Fruit fly (Drosophila melanogaster) whole organism, embryonic: Measurements from ENCODE around the gene Coa8.

Source experiments
- Bdp1 ChIP-seq: fragments of 200-800 bp; sonication (Bioruptor generic); optimal IDR thresholded peaks from 3 replicates; lab custom pipeline; 2016; ENCODE audit warnings: missing biosample characterization, missing genetic modification characterization
- CG10366 ChIP-seq: fragments of 200-800 bp; sonication (Bioruptor generic); IDR thresholded peaks from 2 replicates; pipeline ENCODE4 v1.3.6; 2022; ENCODE audit warnings: missing biosample characterization, missing genetic modification characterization
- CG10979 ChIP-seq: fragments of 200-800 bp; sonication (Bioruptor generic); optimal IDR thresholded peaks from 2 replicates; lab custom pipeline; 2018; ENCODE audit warnings: missing biosample characterization, mild to moderate bottlenecking, missing genetic modification characterization, moderate library complexity
- CG11085 ChIP-seq: fragments of 200-800 bp; sonication (Bioruptor generic); IDR thresholded peaks from 2 replicates; pipeline ENCODE4 v1.3.6; 2022; ENCODE audit warnings: missing biosample characterization, missing genetic modification characterization
- CG12155 ChIP-seq: fragments of 200-800 bp; sonication (Bioruptor generic); optimal IDR thresholded peaks from 3 replicates; lab custom pipeline; 2016; ENCODE audit warnings: missing biosample characterization, missing genetic modification characterization
- CG13296 ChIP-seq: fragments of 200-800 bp; sonication (Bioruptor generic); optimal IDR thresholded peaks from 3 replicates; lab custom pipeline; 2018; ENCODE audit warnings: missing biosample characterization, mild to moderate bottlenecking, missing genetic modification characterization
- CG14441 ChIP-seq: fragments of 200-800 bp; sonication (Bioruptor generic); IDR thresholded peaks from 2 replicates; pipeline ENCODE4 v1.3.6; 2022; ENCODE audit warnings: missing biosample characterization, missing genetic modification characterization
- CG14710 ChIP-seq: fragments of 200-800 bp; sonication (Bioruptor generic); optimal IDR thresholded peaks from 3 replicates; lab custom pipeline; 2019; ENCODE audit warnings: missing biosample characterization, mild to moderate bottlenecking, missing genetic modification characterization, moderate library complexity
- CG15269 ChIP-seq: fragments of 200-800 bp; sonication (Bioruptor generic); optimal IDR thresholded peaks from 2 replicates; lab custom pipeline; 2018; ENCODE audit warnings: missing biosample characterization, mild to moderate bottlenecking, missing genetic modification characterization, moderate library complexity
- CG18599 ChIP-seq: fragments of 200-800 bp; sonication (Bioruptor generic); optimal IDR thresholded peaks from 3 replicates; lab custom pipeline; 2017; ENCODE audit warnings: missing biosample characterization, missing genetic modification characterization, mild to moderate bottlenecking, moderate library complexity, missing genetic modification reagents
- CG18619 ChIP-seq: fragments of 200-800 bp; sonication (Bioruptor generic); optimal IDR thresholded peaks from 3 replicates; lab custom pipeline; 2017; ENCODE audit warnings: missing biosample characterization, mild to moderate bottlenecking, missing genetic modification characterization
- CG31224 ChIP-seq: fragments of 200-800 bp; sonication (Bioruptor generic); IDR thresholded peaks from 2 replicates; pipeline ENCODE4 v1.3.6; 2022; ENCODE audit warnings: missing biosample characterization, missing genetic modification characterization
- CG3407 ChIP-seq: fragments of 200-800 bp; sonication (Bioruptor generic); optimal IDR thresholded peaks from 2 replicates; lab custom pipeline; 2018; ENCODE audit warnings: missing biosample characterization, mild to moderate bottlenecking, missing genetic modification characterization
- CG3838 ChIP-seq: fragments of 200-800 bp; sonication (Bioruptor generic); optimal IDR thresholded peaks from 3 replicates; lab custom pipeline; 2016; ENCODE audit warnings: missing biosample characterization, missing genetic modification characterization
- CG43689 ChIP-seq: fragments of 200-800 bp; sonication (Bioruptor generic); IDR thresholded peaks from 2 replicates; pipeline ENCODE4 v1.3.6; 2022; ENCODE audit warnings: missing biosample characterization, missing genetic modification characterization
- CG4820 ChIP-seq: fragments of 200-800 bp; sonication (Bioruptor generic); optimal IDR thresholded peaks from 3 replicates; lab custom pipeline; 2016; ENCODE audit warnings: missing biosample characterization, missing genetic modification characterization
- CG6813 ChIP-seq: fragments of 200-800 bp; sonication (Bioruptor generic); optimal IDR thresholded peaks from 2 replicates; lab custom pipeline; 2017; ENCODE audit warnings: missing biosample characterization, missing genetic modification characterization, mild to moderate bottlenecking, moderate library complexity, missing genetic modification reagents
- CG7271 ChIP-seq: fragments of 200-800 bp; sonication (Bioruptor generic); optimal IDR thresholded peaks from 2 replicates; lab custom pipeline; 2018; ENCODE audit warnings: missing biosample characterization, mild to moderate bottlenecking, missing genetic modification characterization, moderate library complexity
- CG7357 ChIP-seq: fragments of 200-800 bp; sonication (Bioruptor generic); IDR thresholded peaks from 3 replicates; pipeline ENCODE4 v1.3.6; 2022; ENCODE audit warnings: missing biosample characterization, missing genetic modification characterization
- CG7372 ChIP-seq: fragments of 200-800 bp; sonication (Bioruptor generic); IDR thresholded peaks from 2 replicates; pipeline ENCODE4 v1.3.6; 2022; ENCODE audit warnings: missing biosample characterization, missing genetic modification characterization
- CG7786 ChIP-seq: fragments of 200-800 bp; sonication (Bioruptor generic); optimal IDR thresholded peaks from 2 replicates; lab custom pipeline; 2016; ENCODE audit warnings: missing biosample characterization, missing genetic modification characterization
- CG8944 ChIP-seq: fragments of 200-800 bp; sonication (Bioruptor generic); optimal IDR thresholded peaks from 3 replicates; lab custom pipeline; 2016; ENCODE audit warnings: missing biosample characterization, missing genetic modification characterization
- CG9609 ChIP-seq: fragments of 200-800 bp; sonication (Bioruptor generic); optimal IDR thresholded peaks from 3 replicates; lab custom pipeline; 2016; ENCODE audit warnings: missing biosample characterization, missing genetic modification characterization
- CTCF ChIP-seq: fragments of 200-800 bp; sonication (Bioruptor generic); optimal IDR thresholded peaks from 2 replicates; lab custom pipeline; 2017; ENCODE audit warnings: missing biosample characterization, mild to moderate bottlenecking, missing genetic modification characterization, moderate library complexity
- Dip2 ChIP-seq: fragments of 200-800 bp; sonication (Bioruptor generic); IDR thresholded peaks from 2 replicates; pipeline ENCODE4 v1.3.6; 2022; ENCODE audit warnings: missing biosample characterization, missing genetic modification characterization
- Dll ChIP-seq: fragments of 200-800 bp; sonication (Bioruptor generic); IDR thresholded peaks from 4 replicates; pipeline ENCODE4 v1.3.6; 2022; ENCODE audit warnings: missing biosample characterization, missing genetic modification characterization; ENCODE audit not compliant: partially characterized antibody
- Hr51 ChIP-seq, 2 experiments: fragments of 200-800 bp; sonication (Bioruptor generic); optimal IDR thresholded peaks; 2 replicates in 1 of 2; 3 replicates in 1 of 2; lab custom pipeline; 2016 to 2018; ENCODE audit warnings: missing biosample characterization in 2 of 2, missing genetic modification characterization in 2 of 2, mild to moderate bottlenecking in 1 of 2, moderate library complexity in 1 of 2
- Hr78 ChIP-seq, 2 experiments: fragments of 200-800 bp in 1 of 2; fragments of >200 bp in 1 of 2; sonication (Bioruptor generic) in 1 of 2; optimal IDR thresholded peaks; 2 replicates each; lab custom pipeline; 2017 to 2019; ENCODE audit warnings: missing biosample characterization in 2 of 2, missing genetic modification characterization in 2 of 2, mild to moderate bottlenecking in 1 of 2, moderate library complexity in 1 of 2
- Neu2 ChIP-seq: fragments of 200-800 bp; sonication (Bioruptor generic); optimal IDR thresholded peaks from 3 replicates; lab custom pipeline; 2016; ENCODE audit warnings: missing biosample characterization, missing genetic modification characterization, borderline replicate concordance
- Ssrp ChIP-seq: fragments of 200-800 bp; sonication (Bioruptor generic); optimal IDR thresholded peaks from 2 replicates; lab custom pipeline; 2018; ENCODE audit warnings: missing biosample characterization, mild to moderate bottlenecking, missing genetic modification characterization, moderate library complexity
- bigmax ChIP-seq: fragments of 200-800 bp; sonication (Bioruptor generic); optimal IDR thresholded peaks from 2 replicates; lab custom pipeline; 2018; ENCODE audit warnings: missing biosample characterization, mild to moderate bottlenecking, missing genetic modification characterization
- br ChIP-seq: fragments of >200 bp; optimal IDR thresholded peaks from 2 replicates; lab custom pipeline; 2017
- bsh ChIP-seq, 2 experiments: fragments of 200-800 bp; sonication (Bioruptor generic); optimal IDR thresholded peaks; 2 replicates each; lab custom pipeline; 2017 to 2018; ENCODE audit warnings: mild to moderate bottlenecking in 2 of 2, missing biosample characterization in 2 of 2, missing genetic modification characterization in 2 of 2, moderate library complexity in 1 of 2
- corto ChIP-seq: fragments of 200-800 bp; sonication (Bioruptor generic); optimal IDR thresholded peaks from 2 replicates; lab custom pipeline; 2016; ENCODE audit warnings: missing biosample characterization, mild to moderate bottlenecking, missing genetic modification characterization, moderate library complexity
- crc ChIP-seq: fragments of 200-800 bp; sonication (Bioruptor generic); optimal IDR thresholded peaks from 2 replicates; lab custom pipeline; 2016; ENCODE audit warnings: missing biosample characterization, missing genetic modification characterization
- croc ChIP-seq: fragments of 200-800 bp; sonication (Bioruptor generic); conservative IDR thresholded peaks from 3 replicates; pipeline ENCODE4 v1.3.6; 2022; ENCODE audit warnings: missing biosample characterization, missing genetic modification characterization
- crp ChIP-seq, 2 experiments: fragments of 200-800 bp; sonication (Bioruptor generic); optimal IDR thresholded peaks; 2 replicates in 1 of 2; 3 replicates in 1 of 2; lab custom pipeline; 2017; ENCODE audit warnings: missing biosample characterization in 2 of 2, missing genetic modification characterization in 2 of 2, mild to moderate bottlenecking in 1 of 2, moderate library complexity in 1 of 2
- ems ChIP-seq: fragments of 200-800 bp; sonication (Bioruptor generic); optimal IDR thresholded peaks from 3 replicates; lab custom pipeline; 2016; ENCODE audit warnings: missing biosample characterization, missing genetic modification characterization
- fd96Cb ChIP-seq: fragments of 200-800 bp; sonication (Bioruptor generic); optimal IDR thresholded peaks from 2 replicates; lab custom pipeline; 2018; ENCODE audit warnings: missing biosample characterization, mild to moderate bottlenecking, missing genetic modification characterization, moderate library complexity
- fru ChIP-seq: fragments of >200 bp; optimal IDR thresholded peaks from 2 replicates; lab custom pipeline; 2017
- gcm2 ChIP-seq: fragments of 200-800 bp; sonication (Bioruptor generic); optimal IDR thresholded peaks from 2 replicates; lab custom pipeline; 2016; ENCODE audit warnings: missing biosample characterization, missing genetic modification characterization
- gfzf ChIP-seq: fragments of 200-800 bp; sonication (Bioruptor generic); optimal IDR thresholded peaks from 2 replicates; lab custom pipeline; 2016; ENCODE audit warnings: missing biosample characterization, mild to moderate bottlenecking, missing genetic modification characterization, moderate library complexity
- gsb-n ChIP-seq: fragments of 200-800 bp; sonication (Bioruptor generic); optimal IDR thresholded peaks from 3 replicates; lab custom pipeline; 2018; ENCODE audit warnings: missing biosample characterization, mild to moderate bottlenecking, missing genetic modification characterization
- jigr1 ChIP-seq: fragments of 200-800 bp; sonication (Bioruptor generic); IDR thresholded peaks from 3 replicates; pipeline ENCODE4 v1.3.6; 2022; ENCODE audit warnings: missing biosample characterization, missing genetic modification characterization
- psq ChIP-seq: fragments of 200-800 bp; sonication (Bioruptor generic); optimal IDR thresholded peaks from 2 replicates; lab custom pipeline; 2017; ENCODE audit warnings: missing biosample characterization, missing genetic modification characterization
- sens-2 ChIP-seq: fragments of 200-800 bp; sonication (Bioruptor generic); IDR thresholded peaks from 2 replicates; pipeline ENCODE4 v1.3.6; 2022; ENCODE audit warnings: missing biosample characterization, missing genetic modification characterization
- sqz ChIP-seq: fragments of 200-800 bp; sonication (Bioruptor generic); optimal IDR thresholded peaks from 3 replicates; lab custom pipeline; 2018; ENCODE audit warnings: missing biosample characterization, mild to moderate bottlenecking, missing genetic modification characterization
- toy ChIP-seq: fragments of 200-800 bp; sonication (Bioruptor generic); IDR thresholded peaks from 2 replicates; pipeline ENCODE4 v1.3.6; 2022; ENCODE audit warnings: missing biosample characterization, missing genetic modification characterization
- tup ChIP-seq: fragments of 200-800 bp; sonication (Bioruptor generic); optimal IDR thresholded peaks from 2 replicates; lab custom pipeline; 2016; ENCODE audit warnings: missing biosample characterization, mild to moderate bottlenecking, missing genetic modification characterization, moderate library complexity
- unpg ChIP-seq: fragments of 200-800 bp; sonication (Bioruptor generic); optimal IDR thresholded peaks from 3 replicates; lab custom pipeline; 2018; ENCODE audit warnings: missing biosample characterization, mild to moderate bottlenecking, missing genetic modification characterization, moderate library complexity

Gene Coa8

DNA sequence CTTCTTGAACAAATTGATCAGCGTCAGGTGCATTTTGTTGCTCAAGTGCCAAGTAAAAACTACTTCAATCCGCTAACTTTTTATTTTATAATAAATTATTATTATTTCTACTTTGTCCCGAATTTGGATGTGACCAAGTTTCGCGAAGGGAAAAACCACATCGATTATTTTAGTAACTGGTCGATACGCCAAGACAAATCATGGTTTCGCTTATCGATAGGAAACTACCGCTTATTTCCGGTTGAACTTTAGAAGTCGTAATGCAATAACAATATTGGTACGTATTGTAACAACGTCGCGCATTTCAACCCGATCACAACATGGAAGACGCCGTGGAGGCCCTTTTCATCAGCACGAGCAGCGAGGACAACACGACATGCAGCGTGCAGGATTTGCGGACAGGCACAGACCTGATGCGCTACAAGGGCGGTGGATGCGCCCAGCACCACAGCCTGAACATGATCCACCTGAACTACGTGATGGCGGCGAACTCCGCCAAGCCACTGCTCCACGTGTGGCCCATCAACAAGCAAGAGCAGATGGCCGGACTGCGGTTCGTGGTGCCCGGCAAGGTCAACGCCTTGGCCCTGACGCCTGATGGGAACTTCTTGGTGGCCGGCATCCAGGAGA is 2.9 kb upstream of the Coa8 start, which contains the start of the genes CG14817 and CG14805 (continued):
- TF ChIP-seq sens-2 (GFP tag; lab: Robert Waterston, UW) (peak; percentile 41), Ssrp (tag; lab: Kevin White, UChicago) (no peak), Dll (GFP tag; lab: Robert Waterston, UW) (peak; percentile 55; the same call in 2 of the 4 replicates), CG31224 (GFP tag; lab: Robert Waterston, UW) (no peak), tup (GFP tag; lab: Kevin White, UChicago) (no peak), CG15269 (tag; lab: Kevin White, UChicago) (peak; percentile 69), CG7357 (GFP tag; lab: Robert Waterston, UW) (no peak), gcm2 (GFP tag; lab: Kevin White, UChicago) (no peak), CG43689 (GFP tag; lab: Robert Waterston, UW) (no peak), CG4820 (no peak), toy (no peak), sqz (GFP tag; lab: Kevin White, UChicago) (peak; percentile 71), CG18599 (no peak), br (lab: Kevin White, UChicago) (no peak), crc (GFP tag; lab: Kevin White, UChicago) (peak; percentile 27), CG8944 (GFP tag; lab: Kevin White, UChicago) (no peak), corto (GFP tag; lab: Kevin White, UChicago) (no peak), CG7271 (tag; lab: Kevin White, UChicago) (peak; percentile 94), CTCF (peak; percentile 33), fd96Cb (tag; lab: Kevin White, UChicago) (no peak), CG11085 (GFP tag; lab: Robert Waterston, UW) (peak; percentile 20; the same call in 1 of the 2 replicates), Bdp1 (GFP tag; lab: Kevin White, UChicago) (peak; percentile 18), jigr1 (no peak), bsh (GFP tag; optimal IDR thresholded peaks at IDR 0.05; lab: Kevin White, UChicago) (peak; percentile 10 to 62), CG13296 (GFP tag; lab: Kevin White, UChicago) (peak; percentile 92), CG7372 (GFP tag; lab: Robert Waterston, UW) (no peak), ems (GFP tag; lab: Kevin White, UChicago) (peak; percentile 15), CG18619 (peak; percentile 79), Dip2 (GFP tag; lab: Robert Waterston, UW) (no peak), CG9609 (no peak), croc (GFP tag; lab: Robert Waterston, UW) (no peak), CG7786 (GFP tag; lab: Kevin White, UChicago) (no peak), psq (GFP tag; lab: Kevin White, UChicago) (no peak), Hr78 (GFP tag; optimal IDR thresholded peaks at IDR 0.05; lab: Kevin White, UChicago) (peak in 1 of 2 experiments; percentile 96), CG10366 (GFP tag; lab: Robert Waterston, UW) (peak; percentile 21; the same call in 1 of the 2 replicates), CG12155 (no peak), Neu2 (GFP tag; lab: Kevin White, UChicago) (no peak), fru (lab: Kevin White, UChicago) (no peak), CG3407 (no peak), CG10979 (tag; lab: Kevin White, UChicago) (peak; percentile 63), CG3838 (GFP tag; lab: Kevin White, UChicago) (no peak), gsb-n (peak; percentile 67), Hr51 (GFP tag; optimal IDR thresholded peaks at IDR 0.05; lab: Kevin White, UChicago) (peak in 1 of 2 experiments; percentile 12), bigmax (peak; percentile 51), unpg (peak; percentile 80), CG14441 (GFP tag; lab: Robert Waterston, UW) (no peak), crp (GFP tag; optimal IDR thresholded peaks at IDR 0.05; lab: Kevin White, UChicago) (peak in 1 of 2 experiments; percentile 22), CG6813 (peak; percentile 89), gfzf (GFP tag; lab: Kevin White, UChicago) (peak; percentile 68), CG14710 (peak; percentile 66)
